Fruit fly (Drosophila melanogaster): ENCODE measurements around the gene Nmnat.

The Nmnat gene

dm6 chr3R:24962470-24962869, 17.4 kb downstream of the Nmnat start (continued):
- TF ChIP-seq CG2875 (GFP tag; optimal IDR thresholded peaks at IDR 0.05): no peak
- no peak for TF ChIP-seq CG17912 (GFP tag; optimal IDR thresholded peaks at IDR 0.05)
- TF ChIP-seq CG13296 (GFP tag; optimal IDR thresholded peaks at IDR 0.05): no peak
- no peak for TF ChIP-seq Lim3 (GFP tag; IDR thresholded peaks at IDR 0.05)
- no peak for TF ChIP-seq odd (GFP tag; optimal IDR thresholded peaks at IDR 0.05)
- TF ChIP-seq CG10565 (GFP tag; optimal IDR thresholded peaks at IDR 0.05): no peak
- no peak for TF ChIP-seq hb (GFP tag; IDR thresholded peaks at IDR 0.05; ENCODE audit: partially characterized antibody)
- no peak for TF ChIP-seq CG7556 (GFP tag; optimal IDR thresholded peaks at IDR 0.05)
- TF ChIP-seq CG18599 (GFP tag; optimal IDR thresholded peaks at IDR 0.05): peak; percentile 54
- TF ChIP-seq Adf1 (GFP tag; IDR thresholded peaks at IDR 0.05): no peak
- no peak for TF ChIP-seq CG11398 (GFP tag; optimal IDR thresholded peaks at IDR 0.05)
- TF ChIP-seq ranshi (GFP tag; IDR thresholded peaks at IDR 0.05): peak; percentile 69
- TF ChIP-seq CG1602 (GFP tag; optimal IDR thresholded peaks at IDR 0.05): peak; percentile 53
- peak; percentile 57; the same call in 1 of the 2 replicates for TF ChIP-seq Nf-YA (GFP tag; IDR thresholded peaks at IDR 0.05)
- peak; percentile 63 for TF ChIP-seq fd96Cb (tag; optimal IDR thresholded peaks at IDR 0.05)
- TF ChIP-seq onecut (GFP tag; IDR thresholded peaks at IDR 0.05): no peak
- TF ChIP-seq sug (tag; optimal IDR thresholded peaks at IDR 0.05): no peak
- peak; percentile 86 for TF ChIP-seq ci (GFP tag; IDR thresholded peaks at IDR 0.05)
- no peak for TF ChIP-seq dm (GFP tag; optimal IDR thresholded peaks at IDR 0.05)
- no peak for TF ChIP-seq CG11247 (GFP tag; IDR thresholded peaks at IDR 0.05)
- peak; percentile 69 for TF ChIP-seq Rx (GFP tag; IDR thresholded peaks at IDR 0.05)
- TF ChIP-seq CG16815 (GFP tag; optimal IDR thresholded peaks at IDR 0.05): peak; percentile 14
- peak; percentile 10 for TF ChIP-seq CG7928 (GFP tag; optimal IDR thresholded peaks at IDR 0.05)
- TF ChIP-seq bbx (GFP tag; IDR thresholded peaks at IDR 0.05; ENCODE audit: partially characterized antibody): no peak
- TF ChIP-seq CG10321 (GFP tag; IDR thresholded peaks at IDR 0.05): 0 out of 2 replicates have a peak, but pooled peaks have one; percentile 37
- TF ChIP-seq nau (GFP tag; optimal IDR thresholded peaks at IDR 0.05): no peak
- TF ChIP-seq CG18476 (GFP tag; optimal IDR thresholded peaks at IDR 0.05): peak; percentile 21
- no peak for TF ChIP-seq NK7.1 (GFP tag; optimal IDR thresholded peaks at IDR 0.05)
- peak; percentile 53 for TF ChIP-seq CG14667 (GFP tag; IDR thresholded peaks at IDR 0.05)
- TF ChIP-seq CG32772 (GFP tag; IDR thresholded peaks at IDR 0.05): peak; percentile 67
- TF ChIP-seq CG6254 (GFP tag; optimal IDR thresholded peaks at IDR 0.05): no peak
- TF ChIP-seq CG17361 (GFP tag; IDR thresholded peaks at IDR 0.05): peak; percentile 42; the same call in 2 of the 3 replicates
- TF ChIP-seq Sry-β (GFP tag; optimal IDR thresholded peaks at IDR 0.05): no peak
- TF ChIP-seq salm (tag; optimal IDR thresholded peaks at IDR 0.05): peak; percentile 47
- no peak for TF ChIP-seq knrl (GFP tag; IDR thresholded peaks at IDR 0.05; ENCODE audit: partially characterized antibody)
- TF ChIP-seq vnd (GFP tag; IDR thresholded peaks at IDR 0.05; ENCODE audit: partially characterized antibody): no peak
- TF ChIP-seq CG5953 (GFP tag; IDR thresholded peaks at IDR 0.05): peak; percentile 51; the same call in 1 of the 2 replicates
- peak; percentile 54; the same call in 1 of the 3 replicates for TF ChIP-seq CG11093 (GFP tag; IDR thresholded peaks at IDR 0.05)
- TF ChIP-seq stwl (tag; optimal IDR thresholded peaks at IDR 0.05): no peak
- TF ChIP-seq CG34422 (GFP tag; IDR thresholded peaks at IDR 0.05): peak; percentile 66; the same call in 2 of the 3 replicates
- no peak for TF ChIP-seq Hr39 (optimal IDR thresholded peaks at IDR 0.05)
- no peak for TF ChIP-seq prd (optimal IDR thresholded peaks at IDR 0.05)
- peak; percentile 83 for TF ChIP-seq prd (GFP tag; IDR thresholded peaks at IDR 0.05)
- no peak for TF ChIP-seq CG6654 (GFP tag; optimal IDR thresholded peaks at IDR 0.05)
- TF ChIP-seq H2.0 (GFP tag; IDR thresholded peaks at IDR 0.05): peak; percentile 65
- peak; percentile 97 for TF ChIP-seq Med (GFP tag)
- TF ChIP-seq CG3726 (GFP tag; IDR thresholded peaks at IDR 0.05): peak; percentile 71; the same call in 1 of the 3 replicates
- TF ChIP-seq gem (tag; optimal IDR thresholded peaks at IDR 0.05): peak; percentile 81
- no peak for TF ChIP-seq gfzf (GFP tag; optimal IDR thresholded peaks at IDR 0.05)
- no peak for TF ChIP-seq zf30C (GFP tag; optimal IDR thresholded peaks at IDR 0.05)
- TF ChIP-seq Dfd (GFP tag; optimal IDR thresholded peaks at IDR 0.05): no peak
- no peak for TF ChIP-seq Tbp (GFP tag; optimal IDR thresholded peaks at IDR 0.05)
